Worm (Caenorhabditis elegans) whole organism, L3 larva: Measurements from ENCODE around the gene F54D12.8.

Experiments
- aly-2 ChIP-seq: fragments of 150-350 bp; optimal IDR thresholded peaks from 2 replicates; lab custom pipeline; 2014; ENCODE audit warnings: missing biosample characterization, missing genetic modification characterization
- ama-1 ChIP-seq: fragments of 150-350 bp; optimal IDR thresholded peaks from 2 replicates; lab custom pipeline; 2018
- ceh-28 ChIP-seq: fragments of 150-350 bp; optimal IDR thresholded peaks from 2 replicates; lab custom pipeline; 2014; ENCODE audit warnings: missing biosample characterization, missing genetic modification reagents, missing genetic modification characterization
- nhr-67 ChIP-seq: fragments of 150-350 bp; optimal IDR thresholded peaks from 2 replicates; lab custom pipeline; 2014; ENCODE audit warnings: missing biosample characterization, missing genetic modification characterization
- nhr-77 ChIP-seq: fragments of 150-350 bp; optimal IDR thresholded peaks from 2 replicates; lab custom pipeline; 2014; ENCODE audit warnings: missing biosample characterization, missing genetic modification characterization
- pqm-1 ChIP-seq: fragments of 150-350 bp; optimal IDR thresholded peaks from 2 replicates; lab custom pipeline; 2017; ENCODE audit warnings: missing biosample characterization, missing genetic modification characterization, inconsistent platforms
- sea-2 ChIP-seq: fragments of 150-350 bp; sonication (generic microtip); optimal IDR thresholded peaks from 4 replicates; lab custom pipeline; 2014; ENCODE audit warnings: missing biosample characterization, missing genetic modification reagents, missing genetic modification characterization
- ztf-11 ChIP-seq: fragments of 150-350 bp; optimal IDR thresholded peaks from 2 replicates; lab custom pipeline; 2014; ENCODE audit warnings: missing biosample characterization, missing genetic modification characterization

DNA sequence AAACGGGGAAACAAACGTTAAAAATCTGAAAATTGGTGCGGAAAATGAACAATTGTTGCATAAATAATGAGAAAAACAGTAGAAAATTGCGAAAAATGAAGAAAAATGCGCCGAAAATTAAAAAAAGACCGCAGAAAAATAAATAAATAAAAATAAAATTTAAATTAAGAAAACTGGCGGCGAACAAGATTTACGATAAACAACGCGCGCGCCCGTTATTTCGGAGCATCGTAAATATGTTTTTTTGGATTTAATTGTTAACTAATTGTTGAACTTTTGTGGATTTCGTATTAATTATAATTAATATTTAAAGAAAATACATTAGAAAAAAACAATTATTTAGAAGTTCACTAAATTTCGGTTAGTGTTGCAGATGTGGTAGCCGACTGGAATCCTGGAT lies 21.0 kb downstream of the F54D12.8 start:
- TF ChIP-seq nhr-77 (tag; lab: Kevin White, UChicago) (no peak), ceh-28 (tag; lab: Kevin White, UChicago) (no peak), aly-2 (tag; lab: Kevin White, UChicago) (no peak), pqm-1 (tag; lab: Kevin White, UChicago) (no peak), nhr-67 (tag; lab: Kevin White, UChicago) (no peak), ama-1 (lab: Kevin White, UChicago) (no peak), sea-2 (GFP tag; lab: Kevin White, UChicago) (no peak), ztf-11 (no peak)
